Fruit fly (Drosophila melanogaster): ENCODE data around the gene Gs1.

The Gs1 gene

dm6 chr2L:122167-123006 lies 9.5 kb upstream of the Gs1 start (continued):
- TF ChIP-seq BEAF-32 (GFP tag; optimal IDR thresholded peaks at IDR 0.05) (no peak), CG13775 (GFP tag; optimal IDR thresholded peaks at IDR 0.05) (no peak), fu2 (GFP tag; optimal IDR thresholded peaks at IDR 0.05) (no peak), CG11504 (tag; optimal IDR thresholded peaks at IDR 0.05) (no peak), CG15514 (GFP tag; optimal IDR thresholded peaks at IDR 0.05) (no peak), usp (GFP tag; optimal IDR thresholded peaks at IDR 0.05) (no peak), CG2199 (GFP tag; IDR thresholded peaks at IDR 0.05) (no peak), pan (optimal IDR thresholded peaks at IDR 0.05) (no peak), pan (GFP tag; optimal IDR thresholded peaks at IDR 0.05 in 1 of 2, IDR thresholded peaks at IDR 0.05 in 1 of 2) (no peak), ewg (GFP tag; optimal IDR thresholded peaks at IDR 0.05) (no peak), chn (GFP tag; optimal IDR thresholded peaks at IDR 0.05) (no peak), YL-1 (GFP tag; optimal IDR thresholded peaks at IDR 0.05) (no peak), CG1603 (tag; optimal IDR thresholded peaks at IDR 0.05) (no peak), Med (GFP tag) (peak; percentile 68), sqz (GFP tag; optimal IDR thresholded peaks at IDR 0.05) (no peak), kni (GFP tag; optimal IDR thresholded peaks at IDR 0.05) (no peak), Ets65A (GFP tag) (peak; percentile 50), Pdp1 (GFP tag; optimal IDR thresholded peaks at IDR 0.05) (no peak), CG14965 (GFP tag; optimal IDR thresholded peaks at IDR 0.05; ENCODE audit: borderline replicate concordance) (no peak), dan (GFP tag; IDR thresholded peaks at IDR 0.05) (no peak), Dref (GFP tag; IDR thresholded peaks at IDR 0.05) (no peak), bbx (GFP tag; IDR thresholded peaks at IDR 0.05; ENCODE audit: partially characterized antibody) (peak; percentile 15; the same call in 1 of the 2 replicates), sug (tag; optimal IDR thresholded peaks at IDR 0.05) (no peak), ranshi (GFP tag; IDR thresholded peaks at IDR 0.05) (0 out of 2 replicates have a peak, but pooled peaks have one; percentile 9)

- TF ChIP-seq gfzf (GFP tag; optimal IDR thresholded peaks at IDR 0.05) (no peak), fu2 (GFP tag; optimal IDR thresholded peaks at IDR 0.05) (no peak), Pdp1 (GFP tag; optimal IDR thresholded peaks at IDR 0.05) (peak in 1 of 2 experiments; percentile 57)
These were observed 8.9 kb upstream of the Gs1 start for dm6 chr2L:123007-123327.

DNA sequence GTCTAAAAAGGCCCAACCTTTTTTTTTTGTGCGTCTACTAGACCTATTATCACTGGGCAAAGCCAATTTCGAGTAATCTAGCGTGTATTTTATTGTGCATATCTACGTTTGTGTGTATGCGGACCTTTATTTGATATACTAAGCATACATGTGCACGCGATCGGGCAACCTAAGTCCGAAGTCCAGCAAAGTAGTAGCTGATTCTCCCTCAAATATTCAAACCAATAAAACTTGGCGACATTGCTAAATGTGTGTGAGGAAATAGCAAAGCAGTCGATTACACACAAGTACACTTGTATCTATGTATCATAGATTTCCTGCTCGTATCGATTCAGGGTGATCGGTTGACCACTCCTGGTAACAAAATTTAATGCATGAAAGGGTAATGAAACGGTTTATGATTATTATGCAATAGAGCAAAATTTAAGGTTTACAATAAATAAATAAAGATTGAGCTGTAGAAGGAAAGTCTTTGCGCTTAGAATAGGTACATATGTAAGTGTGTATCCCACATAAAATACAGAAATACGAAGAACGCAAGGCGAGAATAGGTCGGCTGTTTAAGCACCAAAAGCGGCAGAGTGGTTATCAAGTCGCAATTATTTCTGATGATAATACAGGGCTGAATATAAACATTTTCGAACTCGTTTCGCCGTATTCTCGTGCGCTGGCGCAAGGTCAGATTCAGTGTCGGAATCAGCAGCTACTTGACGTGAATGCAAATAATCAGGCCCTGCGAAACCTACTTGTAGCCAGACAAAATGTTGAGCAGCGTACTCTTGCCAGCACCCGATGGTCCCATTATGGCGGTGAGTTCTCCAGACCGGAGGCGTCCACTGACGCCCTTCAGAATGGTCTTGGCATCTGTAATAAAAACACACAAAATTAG lies 6.3 kb upstream of the Gs1 start:
- TF ChIP-seq HHEX (GFP tag; optimal IDR thresholded peaks at IDR 0.05) (no peak), CG10543 (GFP tag; optimal IDR thresholded peaks at IDR 0.05) (peak; percentile 25), CoRest (tag; optimal IDR thresholded peaks at IDR 0.05) (no peak), maf-S (GFP tag; optimal IDR thresholded peaks at IDR 0.05) (no peak), Poxn (GFP tag; IDR thresholded peaks at IDR 0.05) (no peak), CG13296 (GFP tag; optimal IDR thresholded peaks at IDR 0.05) (peak; percentile 59), CG14441 (GFP tag; IDR thresholded peaks at IDR 0.05) (no peak), MESR4 (GFP tag; optimal IDR thresholded peaks at IDR 0.05) (no peak), emc (GFP tag; optimal IDR thresholded peaks at IDR 0.05) (no peak), exex (tag; optimal IDR thresholded peaks at IDR 0.05) (peak; percentile 90), CG10321 (GFP tag; IDR thresholded peaks at IDR 0.05) (no peak), kay (GFP tag; optimal IDR thresholded peaks at IDR 0.05) (no peak), kah (GFP tag; optimal IDR thresholded peaks at IDR 0.05) (no peak), Hmr (GFP tag; optimal IDR thresholded peaks at IDR 0.05) (peak; percentile 11), Med (GFP tag) (peak; percentile 71), eve (GFP tag; optimal IDR thresholded peaks at IDR 0.05) (peak in 1 of 2 experiments; percentile 81), grn (GFP tag; optimal IDR thresholded peaks at IDR 0.05) (peak; percentile 11), gfzf (GFP tag; optimal IDR thresholded peaks at IDR 0.05) (no peak), ftz-f1 (GFP tag; optimal IDR thresholded peaks at IDR 0.05) (peak; percentile 34), Rx (GFP tag; IDR thresholded peaks at IDR 0.05) (no peak), hkb (optimal IDR thresholded peaks at IDR 0.05) (no peak), hkb (GFP tag; IDR thresholded peaks at IDR 0.05) (0 out of 2 replicates have a peak, but pooled peaks have one; percentile 7)

Data from whole organism, embryonic.